Worm (Caenorhabditis elegans): ENCODE results near the gene clec-121.

Gene clec-121

DNA sequence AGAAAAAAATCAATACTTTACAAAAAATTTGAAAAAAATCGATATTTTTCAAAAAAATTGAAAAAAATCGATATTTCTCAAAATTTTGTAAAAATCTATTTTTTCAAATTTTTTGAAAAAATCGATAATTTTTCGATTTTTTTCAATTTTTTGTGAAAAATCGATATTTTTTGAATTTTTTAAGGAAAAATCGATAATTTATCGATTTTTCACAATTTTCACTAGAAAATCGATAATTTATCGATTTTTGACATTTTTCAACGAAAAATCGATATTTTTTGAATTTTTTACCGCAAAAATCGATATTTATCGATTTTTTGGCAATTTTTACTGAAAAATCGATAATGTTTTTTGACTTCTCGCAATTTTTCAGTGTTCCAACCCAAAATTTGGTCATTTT lies 38.8 kb upstream of the clec-121 start:
- no peak for TF ChIP-seq C04F5.9 (tag; optimal IDR thresholded peaks at IDR 0.05)
- TF ChIP-seq efl-1 (optimal IDR thresholded peaks at IDR 0.05) = no peak
- no peak for TF ChIP-seq efl-1 (GFP tag; optimal IDR thresholded peaks at IDR 0.05 in 1 of 2)
- TF ChIP-seq snu-23 (GFP tag; optimal IDR thresholded peaks at IDR 0.05) = no peak
- no peak for TF ChIP-seq ceh-63 (GFP tag; optimal IDR thresholded peaks at IDR 0.05)
- no peak for TF ChIP-seq unc-62 (GFP tag; optimal IDR thresholded peaks at IDR 0.05)
- no peak for TF ChIP-seq mab-9 (GFP tag; IDR thresholded peaks at IDR 0.05)
- TF ChIP-seq nhr-84 (tag; optimal IDR thresholded peaks at IDR 0.05) = no peak
- TF ChIP-seq rnt-1 (tag; optimal IDR thresholded peaks at IDR 0.05) = no peak
- TF ChIP-seq mef-2 (tag; optimal IDR thresholded peaks at IDR 0.05) = no peak
- no peak for TF ChIP-seq sptf-1 (tag; optimal IDR thresholded peaks at IDR 0.05)
- no peak for TF ChIP-seq elt-2 (tag; optimal IDR thresholded peaks at IDR 0.05)
- no peak for TF ChIP-seq nhr-76 (tag; optimal IDR thresholded peaks at IDR 0.05)
- TF ChIP-seq xbp-1 (tag; optimal IDR thresholded peaks at IDR 0.05) = no peak
- no peak for TF ChIP-seq ceh-8 (GFP tag; optimal IDR thresholded peaks at IDR 0.05)

ce11 chrII:3063984-3064383 lies 38.1 kb upstream of the clec-121 start:
- no peak for TF ChIP-seq elt-2 (tag; optimal IDR thresholded peaks at IDR 0.05)
- no peak for TF ChIP-seq nhr-11 (tag; optimal IDR thresholded peaks at IDR 0.05)
- TF ChIP-seq sptf-1 (tag; optimal IDR thresholded peaks at IDR 0.05) = no peak
- no peak for TF ChIP-seq lin-15B (tag; optimal IDR thresholded peaks at IDR 0.05)
- no peak for TF ChIP-seq Y116A8C.19 (tag; optimal IDR thresholded peaks at IDR 0.05; ENCODE audit: borderline replicate concordance)
- TF ChIP-seq ztf-4 (tag; optimal IDR thresholded peaks at IDR 0.05) = no peak
- TF ChIP-seq unc-62 (GFP tag; optimal IDR thresholded peaks at IDR 0.05) = no peak
- TF ChIP-seq dpl-1 (GFP tag; optimal IDR thresholded peaks at IDR 0.05) = no peak
- TF ChIP-seq mab-9 (GFP tag; IDR thresholded peaks at IDR 0.05) = no peak

DNA sequence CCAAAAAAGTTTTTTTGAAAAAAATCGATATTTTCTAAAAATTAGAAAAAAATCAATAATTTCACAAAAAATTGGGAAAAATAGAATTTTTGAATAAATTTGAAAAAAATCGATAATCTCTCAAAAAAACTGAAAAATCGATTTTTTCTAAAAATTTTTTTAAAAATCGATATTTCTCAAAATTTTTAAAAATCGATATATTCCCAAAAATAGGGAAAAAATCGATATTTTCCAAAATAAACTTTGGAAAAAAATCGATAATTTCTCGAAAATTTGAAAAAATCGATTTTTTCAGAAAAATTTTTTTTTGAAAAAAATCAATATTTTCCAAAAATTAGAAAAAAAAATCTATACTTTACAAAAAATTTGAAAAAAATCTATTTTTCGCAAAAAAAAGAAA lies 37.5 kb upstream of the clec-121 start:
- TF ChIP-seq ets-5 (GFP tag; IDR thresholded peaks at IDR 0.05) = no peak
- no peak for TF ChIP-seq elt-3 (tag; optimal IDR thresholded peaks at IDR 0.05)
- TF ChIP-seq lin-39 (tag; optimal IDR thresholded peaks at IDR 0.05) = no peak
- no peak for TF ChIP-seq nhr-90 (tag; optimal IDR thresholded peaks at IDR 0.05; ENCODE audit: poor library complexity)
- TF ChIP-seq skn-1 (tag; optimal IDR thresholded peaks at IDR 0.05) = no peak
- no peak for TF ChIP-seq lin-35 (GFP tag; optimal IDR thresholded peaks at IDR 0.05)
- TF ChIP-seq ces-1 (GFP tag; optimal IDR thresholded peaks at IDR 0.05) = no peak

DNA sequence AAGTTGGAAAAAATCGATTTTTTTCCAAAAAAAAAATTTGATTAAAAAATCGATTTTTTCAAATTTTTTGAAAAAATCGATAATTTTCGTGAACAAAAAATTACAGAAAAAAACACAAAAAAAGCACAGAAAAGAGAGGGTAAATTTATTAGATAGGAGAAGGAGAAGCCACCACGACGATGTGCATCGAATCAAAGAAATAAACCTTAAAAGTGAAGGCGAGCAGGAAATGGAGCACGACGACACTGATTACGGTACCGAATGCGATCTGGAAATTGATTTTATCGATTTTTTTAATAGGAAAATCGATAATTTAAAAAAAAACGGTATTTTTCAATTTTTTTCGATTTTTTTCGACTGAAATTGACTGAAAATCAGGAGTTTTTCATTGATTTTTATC lies 37.0 kb upstream of the clec-121 start:
- TF ChIP-seq efl-1 (optimal IDR thresholded peaks at IDR 0.05) (no peak), efl-1 (GFP tag; optimal IDR thresholded peaks at IDR 0.05 in 1 of 2) (peak in 1 of 2 experiments; percentile 90), irx-1 (tag; optimal IDR thresholded peaks at IDR 0.05) (no peak), nhr-85 (tag) (peak; percentile 35)

ce11 chrII:3066401-3066800 lies 35.7 kb upstream of the clec-121 start:
- TF ChIP-seq lin-15B (tag; optimal IDR thresholded peaks at IDR 0.05) = no peak
- TF ChIP-seq mep-1 (tag; optimal IDR thresholded peaks at IDR 0.05) = no peak
- TF ChIP-seq mab-9 (GFP tag; IDR thresholded peaks at IDR 0.05) = no peak
- no peak for TF ChIP-seq nhr-28 (tag; optimal IDR thresholded peaks at IDR 0.05)
- TF ChIP-seq ets-5 (GFP tag; IDR thresholded peaks at IDR 0.05) = no peak
- TF ChIP-seq ceh-82 (tag; optimal IDR thresholded peaks at IDR 0.05) = no peak
- no peak for TF ChIP-seq efl-1 (optimal IDR thresholded peaks at IDR 0.05)
- no peak for TF ChIP-seq efl-1 (GFP tag; optimal IDR thresholded peaks at IDR 0.05 in 1 of 2)
- no peak for TF ChIP-seq ztf-4 (tag; optimal IDR thresholded peaks at IDR 0.05)
- TF ChIP-seq ceh-8 (GFP tag; optimal IDR thresholded peaks at IDR 0.05) = no peak
- TF ChIP-seq C16A3.4 (tag; optimal IDR thresholded peaks at IDR 0.05) = no peak
- TF ChIP-seq ama-1 (optimal IDR thresholded peaks at IDR 0.05) = no peak
- TF ChIP-seq unc-130 (tag; optimal IDR thresholded peaks at IDR 0.05) = no peak
- no peak for TF ChIP-seq nhr-47 (tag; optimal IDR thresholded peaks at IDR 0.05)
- TF ChIP-seq unc-62 (GFP tag; optimal IDR thresholded peaks at IDR 0.05) = no peak
- no peak for TF ChIP-seq ceh-88 (GFP tag; IDR thresholded peaks at IDR 0.05)
- TF ChIP-seq jun-1 (tag; optimal IDR thresholded peaks at IDR 0.05) = no peak
- no peak for TF ChIP-seq fkh-4 (tag; optimal IDR thresholded peaks at IDR 0.05; ENCODE audit: borderline replicate concordance)
